Worm (Caenorhabditis elegans) whole organism, early embryonic: Measurements from ENCODE around the gene F19B10.3.
A peak's percentile ranks its signal among the peaks of the same experiment; 100 is the strongest.

Experiments used
- B0310.2 ChIP-seq: sonication (generic microtip); optimal IDR thresholded peaks from 2 replicates; lab custom pipeline; 2016; ENCODE audit warnings: mild to moderate bottlenecking, missing genetic modification characterization, missing compliant biosample characterization
- F13C5.2 ChIP-seq: sonication (generic microtip); optimal IDR thresholded peaks from 2 replicates; lab custom pipeline; 2017; ENCODE audit warnings: mild to moderate bottlenecking, missing genetic modification characterization, inconsistent platforms, missing compliant biosample characterization
- aly-1 ChIP-seq: sonication (generic microtip); optimal IDR thresholded peaks from 2 replicates; lab custom pipeline; 2016; ENCODE audit warnings: missing genetic modification characterization, missing compliant biosample characterization
- ama-1 ChIP-seq: fragments of 150-350 bp; optimal IDR thresholded peaks from 2 replicates; lab custom pipeline; 2014
- ceh-13 ChIP-seq: fragments of 200-800 bp; sonication (Bioruptor generic); optimal IDR thresholded peaks from 2 replicates; lab custom pipeline; 2018; ENCODE audit warnings: mild to moderate bottlenecking, missing genetic modification characterization, missing compliant biosample characterization
- ceh-36 ChIP-seq: sonication (generic microtip); optimal IDR thresholded peaks from 2 replicates; lab custom pipeline; 2016; ENCODE audit warnings: missing genetic modification characterization, inconsistent platforms, missing compliant biosample characterization
- ets-7 ChIP-seq: sonication (generic microtip); optimal IDR thresholded peaks from 2 replicates; lab custom pipeline; 2016; ENCODE audit warnings: missing genotype, missing genetic modification characterization, missing compliant biosample characterization
- flt-1 ChIP-seq: fragments of 200-800 bp; sonication (Bioruptor generic); IDR thresholded peaks from 2 replicates; pipeline ENCODE4 v1.3.6; 2022; ENCODE audit warnings: missing genetic modification characterization, missing compliant biosample characterization
- hmbx-1 ChIP-seq: sonication (generic microtip); optimal IDR thresholded peaks from 2 replicates; lab custom pipeline; 2016; ENCODE audit warnings: mild to moderate bottlenecking, missing genetic modification characterization, missing compliant biosample characterization
- hmg-4 ChIP-seq: fragments of 200-800 bp; sonication (Bioruptor generic); optimal IDR thresholded peaks from 2 replicates; lab custom pipeline; 2018; ENCODE audit warnings: mild to moderate bottlenecking, missing genetic modification characterization, missing compliant biosample characterization
- hnd-1 ChIP-seq: sonication (generic microtip); optimal IDR thresholded peaks from 2 replicates; lab custom pipeline; 2016; ENCODE audit warnings: missing genetic modification characterization, missing compliant biosample characterization
- pes-1 ChIP-seq: fragments of 200-800 bp; sonication (Bioruptor generic); IDR thresholded peaks from 2 replicates; pipeline ENCODE4 v1.3.6; 2022; ENCODE audit warnings: missing genetic modification reagents, missing genetic modification characterization, missing compliant biosample characterization
- scrt-1 ChIP-seq: fragments of 200-800 bp; sonication (Bioruptor generic); IDR thresholded peaks from 2 replicates; pipeline ENCODE4 v1.3.6; 2022; ENCODE audit warnings: missing genetic modification characterization, missing compliant biosample characterization
- sea-1 ChIP-seq: fragments of 200-800 bp; sonication (Bioruptor generic); conservative IDR thresholded peaks from 2 replicates; pipeline ENCODE4 v1.3.6; 2022; ENCODE audit warnings: missing genetic modification characterization, missing compliant biosample characterization
- tbx-11 ChIP-seq: fragments of 200-800 bp; sonication (Bioruptor generic); IDR thresholded peaks from 2 replicates; pipeline ENCODE4 v1.3.6; 2022; ENCODE audit warnings: missing genetic modification characterization, missing compliant biosample characterization
- tbx-37 ChIP-seq: fragments of 200-800 bp; sonication (Bioruptor generic); conservative IDR thresholded peaks from 2 replicates; pipeline ENCODE4 v1.3.6; 2022; ENCODE audit warnings: missing genetic modification reagents, missing genetic modification characterization, missing compliant biosample characterization
- tra-4 ChIP-seq: sonication (generic microtip); optimal IDR thresholded peaks from 2 replicates; lab custom pipeline; 2017; ENCODE audit warnings: missing genetic modification characterization, missing compliant biosample characterization

Gene F19B10.3

DNA sequence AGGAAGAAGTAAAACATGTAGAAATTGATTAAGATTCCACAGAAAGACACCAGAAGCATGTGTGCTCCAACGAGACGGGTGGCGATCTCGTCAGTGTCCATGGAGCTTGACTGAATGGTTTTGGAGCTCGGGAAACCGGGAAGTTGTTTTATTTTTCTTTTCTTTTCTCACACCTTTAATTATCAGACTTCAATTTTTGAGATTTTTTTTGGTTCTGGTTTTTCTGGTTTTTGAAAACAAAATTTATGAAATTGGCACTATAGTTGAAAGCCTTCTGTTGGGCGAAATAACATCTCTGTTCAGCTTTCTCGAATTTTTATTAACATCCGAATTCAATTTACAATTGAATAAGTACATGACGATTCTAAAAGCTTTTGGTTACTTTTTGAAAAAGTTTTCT, 35.0 kb downstream of the F19B10.3 start, which contains the start of gene srx-104:
Gene srx-104, minus strand, starts transcription at position 101 of the 400 bp plus-strand sequence.
- TF ChIP-seq pes-1 (no peak), ceh-36 (tag; lab: Kevin White, UChicago) (no peak), flt-1 (GFP tag; lab: Robert Waterston, UW) (no peak), ets-7 (tag; lab: Kevin White, UChicago) (no peak), tra-4 (tag; lab: Kevin White, UChicago) (no peak), scrt-1 (GFP tag; lab: Robert Waterston, UW) (no peak), ceh-13 (no peak), hmg-4 (GFP tag; lab: Kevin White, UChicago) (no peak), aly-1 (tag; lab: Kevin White, UChicago) (no peak), hmbx-1 (tag; lab: Kevin White, UChicago) (no peak), hnd-1 (tag; lab: Kevin White, UChicago) (no peak), F13C5.2 (tag; lab: Kevin White, UChicago) (no peak), ama-1 (lab: Kevin White, UChicago) (no peak), tbx-11 (GFP tag; lab: Robert Waterston, UW) (no peak), sea-1 (GFP tag; lab: Robert Waterston, UW) (no peak)

DNA sequence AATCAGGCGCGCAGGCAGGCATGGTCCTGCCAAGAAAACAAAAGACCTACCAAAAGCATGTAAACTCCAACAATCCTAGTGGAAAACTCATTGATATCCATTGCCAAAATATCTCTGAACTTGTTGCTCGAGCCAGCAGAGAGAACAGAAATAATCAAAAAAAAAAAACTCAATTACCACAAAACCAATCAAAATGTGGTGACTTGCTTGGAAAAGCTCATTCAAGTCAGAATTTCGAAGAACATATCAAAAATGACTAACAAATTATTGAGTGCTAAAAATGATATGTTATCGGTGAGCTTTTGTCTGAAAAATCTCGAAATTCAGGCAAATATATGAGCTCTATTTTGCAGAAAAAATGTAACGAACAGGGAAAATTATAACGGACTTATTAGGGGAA, 36.7 kb downstream of the F19B10.3 start, which contains the start of gene srx-105:
Gene srx-105, minus strand, starts transcription at position 101 of the 400 bp plus-strand sequence.
- no peak for TF ChIP-seq aly-1 (tag; lab: Kevin White, UChicago)
- TF ChIP-seq pes-1 = no peak
- TF ChIP-seq flt-1 (GFP tag; lab: Robert Waterston, UW) = no peak
- TF ChIP-seq ets-7 (tag; lab: Kevin White, UChicago) = no peak
- TF ChIP-seq ama-1 (lab: Kevin White, UChicago) = no peak
- TF ChIP-seq scrt-1 (GFP tag; lab: Robert Waterston, UW) = no peak
- TF ChIP-seq sea-1 (GFP tag; lab: Robert Waterston, UW) = no peak
- TF ChIP-seq tra-4 (tag; lab: Kevin White, UChicago) = no peak
- no peak for TF ChIP-seq tbx-37 (GFP tag; lab: Robert Waterston, UW)
- TF ChIP-seq hnd-1 (tag; lab: Kevin White, UChicago) = no peak
- TF ChIP-seq B0310.2 (tag; lab: Kevin White, UChicago) = no peak
- no peak for TF ChIP-seq tbx-11 (GFP tag; lab: Robert Waterston, UW)
- TF ChIP-seq F13C5.2 (tag; lab: Kevin White, UChicago) = no peak
- no peak for TF ChIP-seq hmg-4 (GFP tag; lab: Kevin White, UChicago)
- no peak for TF ChIP-seq hmbx-1 (tag; lab: Kevin White, UChicago)
- no peak for TF ChIP-seq ceh-13

DNA sequence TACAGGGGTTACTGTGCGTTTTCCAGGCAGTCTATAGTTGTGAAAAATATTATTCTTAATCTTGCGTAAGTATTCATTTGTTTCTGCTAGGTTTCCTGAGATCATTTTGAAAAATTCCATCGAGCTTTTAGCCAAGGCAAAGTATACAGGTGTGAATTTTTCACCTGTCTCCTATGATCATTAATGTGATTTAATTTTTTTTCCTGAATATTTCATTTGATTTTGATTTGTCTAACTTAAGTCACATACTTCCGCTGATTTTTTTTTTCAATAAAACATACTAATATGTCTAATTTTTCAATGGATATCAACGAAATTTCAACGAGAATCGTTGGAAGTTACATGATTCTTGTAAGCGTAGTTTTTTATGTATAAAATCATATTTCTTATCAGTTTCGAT, 40.8 kb downstream of the F19B10.3 start, which contains the start of gene srx-108:
Gene srx-108, plus strand, starts transcription at position 301 of the 400 bp plus-strand sequence.
- TF ChIP-seq F13C5.2 (tag; lab: Kevin White, UChicago) (no peak), flt-1 (GFP tag; lab: Robert Waterston, UW) (no peak), tbx-37 (GFP tag; lab: Robert Waterston, UW) (no peak), tbx-11 (GFP tag; lab: Robert Waterston, UW) (no peak), hmbx-1 (tag; lab: Kevin White, UChicago) (no peak), B0310.2 (tag; lab: Kevin White, UChicago) (no peak), sea-1 (GFP tag; lab: Robert Waterston, UW) (no peak), ceh-13 (no peak), hnd-1 (tag; lab: Kevin White, UChicago) (no peak)

DNA sequence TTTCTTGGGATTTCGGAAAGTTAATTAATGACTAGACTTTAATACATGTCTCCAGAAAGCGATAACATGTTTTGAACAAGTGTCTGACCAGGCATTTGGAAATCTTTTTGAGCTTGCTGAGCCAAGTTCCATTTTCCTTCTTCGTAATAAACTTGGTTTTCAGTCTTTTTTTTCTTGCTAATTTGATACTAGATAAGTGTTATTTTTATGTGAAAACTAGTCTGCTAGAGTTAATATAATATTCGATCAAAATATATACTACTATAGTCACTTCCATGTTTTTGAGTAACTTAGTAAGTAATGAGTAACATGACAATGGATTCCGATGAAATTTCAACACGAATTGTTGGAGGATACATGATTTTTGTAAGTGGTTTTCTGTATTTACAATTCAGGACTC, 44.7 kb downstream of the F19B10.3 start, which contains the start of gene srx-110:
Gene srx-110, plus strand, starts transcription at position 301 of the 400 bp plus-strand sequence.
- TF ChIP-seq tbx-11 (GFP tag; lab: Robert Waterston, UW) (no peak), aly-1 (tag; lab: Kevin White, UChicago) (no peak)

DNA sequence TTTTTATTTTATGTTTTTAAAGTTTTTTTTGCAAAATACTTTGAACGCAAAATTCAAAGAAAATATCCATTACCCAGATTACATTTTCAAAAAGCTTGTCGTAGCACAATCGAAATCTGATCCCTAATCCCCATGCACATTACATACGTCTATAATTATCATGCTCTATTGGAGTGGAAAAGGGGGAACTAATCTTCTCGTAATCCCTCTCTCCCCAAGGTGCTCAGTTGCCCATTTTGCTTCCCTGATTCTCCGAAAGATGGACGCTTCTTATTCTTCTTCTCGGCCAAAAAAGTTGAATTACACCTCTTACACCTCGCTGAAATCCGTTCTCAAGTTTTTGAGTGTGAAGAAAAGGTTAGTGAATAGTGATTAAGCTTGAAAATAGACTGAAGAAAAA, 46.5 kb downstream of the F19B10.3 start, which contains the start of gene fbxc-53:
Gene fbxc-53, plus strand, starts transcription at position 245 of the 400 bp plus-strand sequence.
- TF ChIP-seq flt-1 (GFP tag; lab: Robert Waterston, UW) = no peak
- TF ChIP-seq ceh-36 (tag; lab: Kevin White, UChicago) = peak; percentile 51
- TF ChIP-seq hmg-4 (GFP tag; lab: Kevin White, UChicago) = no peak

DNA sequence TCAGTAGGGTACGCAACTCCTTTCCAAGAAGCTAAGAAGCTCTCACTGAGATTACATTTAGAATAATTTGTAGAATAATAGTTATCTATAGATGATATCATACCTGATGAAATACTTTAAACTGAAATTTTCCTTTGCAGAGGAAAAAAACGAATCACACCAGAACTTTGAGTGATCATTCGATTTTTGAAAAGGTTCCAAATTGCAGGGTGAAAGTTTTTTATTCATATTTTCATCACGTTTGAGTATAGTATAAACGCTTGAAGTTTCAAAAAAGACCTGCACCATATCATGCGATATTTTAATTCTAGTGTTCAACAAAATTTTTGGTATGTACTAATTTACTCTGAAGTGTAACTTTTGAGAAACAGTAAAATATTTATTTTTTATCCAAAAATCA, 50.0 kb downstream of the F19B10.3 start, which contains the start of gene srh-100:
Gene srh-100, minus strand, starts transcription at position 101 of the 400 bp plus-strand sequence.
- no peak for TF ChIP-seq scrt-1 (GFP tag; lab: Robert Waterston, UW)
- TF ChIP-seq B0310.2 (tag; lab: Kevin White, UChicago) = no peak
- no peak for TF ChIP-seq ets-7 (tag; lab: Kevin White, UChicago)
- TF ChIP-seq tra-4 (tag; lab: Kevin White, UChicago) = no peak
- no peak for TF ChIP-seq hmg-4 (GFP tag; lab: Kevin White, UChicago)
- no peak for TF ChIP-seq sea-1 (GFP tag; lab: Robert Waterston, UW)
- TF ChIP-seq aly-1 (tag; lab: Kevin White, UChicago) = no peak
- TF ChIP-seq hnd-1 (tag; lab: Kevin White, UChicago) = no peak
- no peak for TF ChIP-seq ceh-36 (tag; lab: Kevin White, UChicago)
- no peak for TF ChIP-seq ama-1 (lab: Kevin White, UChicago)
- no peak for TF ChIP-seq tbx-37 (GFP tag; lab: Robert Waterston, UW)
- TF ChIP-seq flt-1 (GFP tag; lab: Robert Waterston, UW) = no peak
- no peak for TF ChIP-seq F13C5.2 (tag; lab: Kevin White, UChicago)
- no peak for TF ChIP-seq hmbx-1 (tag; lab: Kevin White, UChicago)
